Worm (Caenorhabditis elegans) whole organism, L4 larva: ENCODE measurements around the gene F18E3.10.

ENCODE experiments used
- F49E8.2 ChIP-seq: sonication (generic microtip); optimal IDR thresholded peaks from 2 replicates; lab custom pipeline; 2016; ENCODE audit warnings: missing compliant biosample characterization, mild to moderate bottlenecking, missing genetic modification characterization, borderline replicate concordance
- T26A8.4 ChIP-seq: fragments of 200-800 bp; sonication (Bioruptor generic); IDR thresholded peaks from 2 replicates; pipeline ENCODE4 v1.3.6; 2022; ENCODE audit warnings: missing genetic modification characterization, missing compliant biosample characterization
- Y5F2A.4 ChIP-seq: fragments of 200-800 bp; sonication (Bioruptor generic); optimal IDR thresholded peaks from 2 replicates; lab custom pipeline; 2018; ENCODE audit warnings: mild to moderate bottlenecking, missing genetic modification characterization, missing compliant biosample characterization
- aha-1 ChIP-seq: fragments of 150-350 bp; peaks from one replicate; lab custom pipeline; 2014; ENCODE audit warnings: missing biosample characterization, missing genetic modification characterization
- ama-1 ChIP-seq: fragments of 150-350 bp; optimal IDR thresholded peaks from 2 replicates; lab custom pipeline; 2014; ENCODE audit warnings: inconsistent platforms, mixed read lengths
- attf-4 ChIP-seq: sonication (generic microtip); optimal IDR thresholded peaks from 3 replicates; lab custom pipeline; 2017; ENCODE audit warnings: missing biosample characterization, missing genetic modification characterization
- ceh-20 ChIP-seq: fragments of 200-800 bp; sonication (Bioruptor generic); IDR thresholded peaks from 2 replicates; pipeline ENCODE4 v1.3.6; 2022; ENCODE audit warnings: missing genetic modification reagents, missing genetic modification characterization, missing compliant biosample characterization
- ceh-32 ChIP-seq: sonication (generic microtip); optimal IDR thresholded peaks from 2 replicates; lab custom pipeline; 2016; ENCODE audit warnings: mild to moderate bottlenecking, missing genetic modification characterization, missing compliant biosample characterization; ENCODE audit not compliant: poor library complexity
- ceh-44 ChIP-seq: fragments of 200-800 bp; sonication (Bioruptor generic); IDR thresholded peaks from 2 replicates; pipeline ENCODE4 v1.3.6; 2022; ENCODE audit warnings: missing genetic modification reagents, missing genetic modification characterization, missing compliant biosample characterization
- ceh-82 ChIP-seq: sonication (generic microtip); optimal IDR thresholded peaks from 2 replicates; lab custom pipeline; 2017; ENCODE audit warnings: missing biosample characterization, missing genetic modification characterization
- dmd-6 ChIP-seq: fragments of 200-800 bp; sonication (Bioruptor generic); IDR thresholded peaks from 2 replicates; pipeline ENCODE4 v1.3.6; 2022; ENCODE audit warnings: missing genetic modification reagents, missing genetic modification characterization, missing compliant biosample characterization
- dpl-1 ChIP-seq: fragments of 150-350 bp; optimal IDR thresholded peaks from 2 replicates; lab custom pipeline; 2014; ENCODE audit warnings: missing biosample characterization, missing genetic modification reagents, missing genetic modification characterization
- duxl-1 ChIP-seq: sonication (generic microtip); optimal IDR thresholded peaks from 2 replicates; lab custom pipeline; 2016; ENCODE audit warnings: mild to moderate bottlenecking, missing genetic modification characterization, moderate library complexity, missing compliant biosample characterization; ENCODE audit not compliant: poor library complexity
- dve-1 ChIP-seq: sonication (generic microtip); optimal IDR thresholded peaks from 2 replicates; lab custom pipeline; 2017; ENCODE audit warnings: antibody characterized with exemption, mild to moderate bottlenecking, missing genetic modification characterization, missing compliant biosample characterization; ENCODE audit not compliant: insufficient read depth
- egl-43 ChIP-seq: fragments of 200-800 bp; sonication (Bioruptor generic); IDR thresholded peaks from 2 replicates; pipeline ENCODE4 v1.3.6; 2022; ENCODE audit warnings: missing genetic modification reagents, missing genetic modification characterization, missing compliant biosample characterization
- hif-1 ChIP-seq, 2 experiments: sonication (generic microtip); optimal IDR thresholded peaks; 2 replicates each; lab custom pipeline; 2016 to 2017; ENCODE audit warnings: missing compliant biosample characterization in 2 of 2, missing genetic modification characterization in 2 of 2, missing genetic modification reagents in 2 of 2, missing genotype in 2 of 2, mild to moderate bottlenecking in 1 of 2
- hlh-11 ChIP-seq: fragments of 200-800 bp; sonication (Bioruptor generic); optimal IDR thresholded peaks from 2 replicates; lab custom pipeline; 2018; ENCODE audit warnings: mild to moderate bottlenecking, missing genetic modification characterization, missing compliant biosample characterization
- hlh-30 ChIP-seq: sonication (generic microtip); optimal IDR thresholded peaks from 2 replicates; lab custom pipeline; 2017; ENCODE audit warnings: antibody characterized with exemption, mild to moderate bottlenecking, missing genetic modification characterization, missing compliant biosample characterization; ENCODE audit not compliant: insufficient read depth
- hmg-1.1 ChIP-seq: fragments of 200-800 bp; sonication (Bioruptor generic); IDR thresholded peaks from 2 replicates; pipeline ENCODE4 v1.3.6; 2022; ENCODE audit warnings: missing genetic modification reagents, missing genetic modification characterization, missing compliant biosample characterization
- jun-1 ChIP-seq: fragments of 150-350 bp; optimal IDR thresholded peaks from 2 replicates; lab custom pipeline; 2014; ENCODE audit warnings: missing biosample characterization, missing genetic modification reagents, missing genetic modification characterization
- lin-29 ChIP-seq: fragments of 200-800 bp; sonication (Bioruptor generic); IDR thresholded peaks from 2 replicates; pipeline ENCODE4 v1.3.6; 2022; ENCODE audit warnings: missing genetic modification reagents, missing genetic modification characterization, missing compliant biosample characterization
- lin-39 ChIP-seq: fragments of 150-350 bp; optimal IDR thresholded peaks from 2 replicates; lab custom pipeline; 2014; ENCODE audit warnings: missing biosample characterization, missing genetic modification reagents, missing genetic modification characterization
- madf-9 ChIP-seq: fragments of 200-800 bp; sonication (Bioruptor generic); conservative IDR thresholded peaks from 2 replicates; pipeline ENCODE4 v1.3.6; 2022; ENCODE audit warnings: missing genetic modification reagents, missing genetic modification characterization, missing compliant biosample characterization
- mdl-1 ChIP-seq, 2 experiments: fragments of 150-350 bp in 1 of 2; sonication (generic microtip) in 1 of 2; optimal IDR thresholded peaks; 2 replicates each; lab custom pipeline; 2014 to 2017; ENCODE audit warnings: missing biosample characterization in 2 of 2, missing genetic modification characterization in 2 of 2
- mdt-29 ChIP-seq: fragments of 200-800 bp; sonication (Bioruptor generic); IDR thresholded peaks from 2 replicates; pipeline ENCODE4 v1.3.6; 2022; ENCODE audit warnings: missing genetic modification reagents, missing genetic modification characterization, missing compliant biosample characterization
- mxl-2 ChIP-seq: fragments of 200-800 bp; sonication (Bioruptor generic); conservative IDR thresholded peaks from 2 replicates; pipeline ENCODE4 v1.3.6; 2022; ENCODE audit warnings: missing genetic modification reagents, missing genetic modification characterization, missing compliant biosample characterization
- mxl-3 ChIP-seq: fragments of 200-800 bp; sonication (Bioruptor generic); optimal IDR thresholded peaks from 2 replicates; lab custom pipeline; 2018; ENCODE audit warnings: mild to moderate bottlenecking, missing genetic modification characterization, missing compliant biosample characterization
- nhr-10 ChIP-seq: fragments of 150-350 bp; optimal IDR thresholded peaks from 2 replicates; lab custom pipeline; 2014; ENCODE audit warnings: missing biosample characterization, missing genetic modification characterization
- nhr-102 ChIP-seq: sonication (generic microtip); optimal IDR thresholded peaks from 2 replicates; lab custom pipeline; 2016; ENCODE audit warnings: mild to moderate bottlenecking, missing genetic modification characterization, moderate library complexity, missing compliant biosample characterization
- nhr-111 ChIP-seq: fragments of 200-800 bp; sonication (Bioruptor generic); optimal IDR thresholded peaks from 2 replicates; lab custom pipeline; 2018; ENCODE audit warnings: mild to moderate bottlenecking, missing genetic modification characterization, missing compliant biosample characterization
- nhr-25 ChIP-seq: sonication (generic microtip); optimal IDR thresholded peaks from 2 replicates; lab custom pipeline; 2017; ENCODE audit warnings: missing genetic modification characterization, mild to moderate bottlenecking, missing compliant biosample characterization, antibody characterized with exemption, moderate library complexity, borderline replicate concordance; ENCODE audit not compliant: insufficient read depth
- nhr-28 ChIP-seq: fragments of 150-350 bp; optimal IDR thresholded peaks from 2 replicates; lab custom pipeline; 2014; ENCODE audit warnings: missing biosample characterization, missing genetic modification characterization
- nhr-41 ChIP-seq: fragments of 200-800 bp; sonication (Bioruptor generic); IDR thresholded peaks from 2 replicates; pipeline ENCODE4 v1.3.6; 2022; ENCODE audit warnings: missing genetic modification reagents, missing genetic modification characterization, missing compliant biosample characterization
- nhr-42 ChIP-seq: fragments of 200-800 bp; sonication (Bioruptor generic); IDR thresholded peaks from 2 replicates; pipeline ENCODE4 v1.3.6; 2022; ENCODE audit warnings: missing genetic modification characterization, missing compliant biosample characterization
- nhr-48 ChIP-seq: sonication (generic microtip); optimal IDR thresholded peaks from 2 replicates; lab custom pipeline; 2016; ENCODE audit warnings: mild to moderate bottlenecking, missing genetic modification characterization, missing compliant biosample characterization
- nhr-77 ChIP-seq: fragments of 150-350 bp; optimal IDR thresholded peaks from 2 replicates; lab custom pipeline; 2014; ENCODE audit warnings: missing biosample characterization, missing genetic modification characterization
- pha-4 ChIP-seq, 2 experiments: fragments of 150-350 bp in 1 of 2; fragments of 200-800 bp in 1 of 2; sonication (Bioruptor generic) in 1 of 2; IDR thresholded peaks in 1 of 2; optimal IDR thresholded peaks in 1 of 2; 2 replicates each; pipeline versions ENCODE4 v1.3.6 to Lab custom; 2014 to 2022; ENCODE audit warnings: missing genetic modification characterization in 2 of 2, missing genetic modification reagents in 2 of 2, missing biosample characterization in 1 of 2, missing compliant biosample characterization in 1 of 2
- saeg-2 ChIP-seq: fragments of 200-800 bp; sonication (Bioruptor generic); IDR thresholded peaks from 2 replicates; pipeline ENCODE4 v1.3.6; 2022; ENCODE audit warnings: missing genetic modification reagents, missing genetic modification characterization, missing compliant biosample characterization
- sdz-12 ChIP-seq: fragments of 200-800 bp; sonication (Bioruptor generic); optimal IDR thresholded peaks from 2 replicates; lab custom pipeline; 2018; ENCODE audit warnings: mild to moderate bottlenecking, missing genetic modification characterization, missing compliant biosample characterization
- snpc-4 ChIP-seq: fragments of 150-350 bp; optimal IDR thresholded peaks from 2 replicates; lab custom pipeline; 2014; ENCODE audit warnings: missing biosample characterization, missing genetic modification characterization
- tra-1 ChIP-seq: fragments of 200-800 bp; sonication (Bioruptor generic); IDR thresholded peaks from 2 replicates; pipeline ENCODE4 v1.3.6; 2022; ENCODE audit warnings: missing genetic modification reagents, missing genetic modification characterization, missing compliant biosample characterization
- unc-39 ChIP-seq: sonication (generic microtip); optimal IDR thresholded peaks from 2 replicates; lab custom pipeline; 2017; ENCODE audit warnings: missing biosample characterization, missing genetic modification characterization
- unc-62 ChIP-seq, 3 experiments: fragments of 150-350 bp in 1 of 3; sonication (generic microtip); optimal IDR thresholded peaks in 2 of 3; peaks in 1 of 3; 1 replicate in 1 of 3; 2 replicates in 2 of 3; lab custom pipeline; 2014 to 2017; ENCODE audit warnings: missing biosample characterization in 3 of 3, missing genetic modification characterization in 3 of 3, missing genetic modification reagents in 3 of 3, missing genotype in 1 of 3
- ztf-11 ChIP-seq: fragments of 150-350 bp; optimal IDR thresholded peaks from 2 replicates; lab custom pipeline; 2014; ENCODE audit warnings: missing biosample characterization, missing genetic modification characterization

Gene F18E3.10

ce11 chrV:7414909-7415308 is 9.3 kb downstream of the F18E3.10 start, which contains the start of gene F18E3.12:
TSS of gene F18E3.12 (plus strand) at chrV:7414985.
- TF ChIP-seq ama-1 (peak; percentile 96), hmg-1.1 (GFP tag; lab: Robert Waterston, UW) (no peak)
- TF ChIP-seq, all 104 proteins: peak for 1

- TF ChIP-seq unc-62 (GFP tag; optimal IDR thresholded peaks at IDR 0.05 in 1 of 2; lab: Kevin White, UChicago) (peak in 1 of 2 experiments; percentile 80), unc-62 (tag; optimal IDR thresholded peaks at IDR 0.05; lab: Kevin White, UChicago) (no peak), mdl-1 (tag; optimal IDR thresholded peaks at IDR 0.05; lab: Kevin White, UChicago) (peak in 1 of 2 experiments; percentile 69), hif-1 (tag; optimal IDR thresholded peaks at IDR 0.05; lab: Kevin White, UChicago) (peak in 1 of 2 experiments; percentile 50), nhr-41 (GFP tag; lab: Robert Waterston, UW) (no peak), hlh-11 (peak; percentile 71), nhr-25 (tag; lab: Kevin White, UChicago) (peak; percentile 72), unc-39 (tag; lab: Kevin White, UChicago) (no peak), mxl-2 (GFP tag; lab: Robert Waterston, UW) (no peak), snpc-4 (no peak), lin-39 (tag; lab: Kevin White, UChicago) (no peak), jun-1 (tag; lab: Kevin White, UChicago) (no peak), nhr-48 (tag; lab: Kevin White, UChicago) (peak; percentile 76), ceh-32 (no peak), duxl-1 (tag; lab: Kevin White, UChicago) (peak; percentile 10), aha-1 (tag; lab: Kevin White, UChicago) (peak; percentile 77), lin-29 (no peak), nhr-28 (tag; lab: Kevin White, UChicago) (peak; percentile 90), saeg-2 (GFP tag; lab: Robert Waterston, UW) (no peak), tra-1 (GFP tag; lab: Robert Waterston, UW) (0 out of 2 replicates have a peak, but pooled peaks have one; percentile 29), ama-1 (peak; percentile 94), T26A8.4 (0 out of 2 replicates have a peak, but pooled peaks have one; percentile 35), dmd-6 (GFP tag; lab: Robert Waterston, UW) (peak; percentile 23; the same call in 1 of the 2 replicates), mxl-3 (GFP tag; lab: Kevin White, UChicago) (peak; percentile 45), hlh-30 (tag; lab: Kevin White, UChicago) (peak; percentile 65), mdt-29 (GFP tag; lab: Robert Waterston, UW) (peak; percentile 75; the same call in 1 of the 2 replicates), nhr-42 (GFP tag; lab: Robert Waterston, UW) (no peak), dve-1 (tag; lab: Kevin White, UChicago) (no peak)
Observed at ce11 chrV:7413107-7413774, 11.0 kb downstream of the F18E3.10 start, which contains the start of gene F18E3.11. TSS of gene F18E3.11 (plus strand) at chrV:7413482.

- TF ChIP-seq sdz-12 (no peak), ceh-44 (GFP tag; lab: Robert Waterston, UW) (no peak), madf-9 (no peak), hlh-11 (no peak), unc-39 (tag; lab: Kevin White, UChicago) (no peak), attf-4 (no peak), nhr-102 (no peak), pha-4 (GFP tag; IDR thresholded peaks at IDR 0.05; lab: Robert Waterston, UW) (no peak), pha-4 (tag; optimal IDR thresholded peaks at IDR 0.05; lab: Kevin White, UChicago) (no peak), nhr-77 (tag; lab: Kevin White, UChicago) (no peak), ceh-82 (tag; lab: Kevin White, UChicago) (no peak), nhr-25 (tag; lab: Kevin White, UChicago) (no peak), nhr-10 (tag; lab: Kevin White, UChicago) (no peak), dpl-1 (GFP tag; lab: Kevin White, UChicago) (no peak), nhr-111 (no peak), ztf-11 (no peak), Y5F2A.4 (no peak), ceh-20 (no peak), egl-43 (no peak), nhr-41 (GFP tag; lab: Robert Waterston, UW) (no peak), F49E8.2 (no peak)
Observed at ce11 chrV:7411695-7412094, 12.5 kb downstream of the F18E3.10 start, which contains the start of gene str-41. TSS of gene str-41 (plus strand) at chrV:7411995.
